Fruit fly (Drosophila melanogaster): Measurements from ENCODE around the gene CG33947.

DNA sequence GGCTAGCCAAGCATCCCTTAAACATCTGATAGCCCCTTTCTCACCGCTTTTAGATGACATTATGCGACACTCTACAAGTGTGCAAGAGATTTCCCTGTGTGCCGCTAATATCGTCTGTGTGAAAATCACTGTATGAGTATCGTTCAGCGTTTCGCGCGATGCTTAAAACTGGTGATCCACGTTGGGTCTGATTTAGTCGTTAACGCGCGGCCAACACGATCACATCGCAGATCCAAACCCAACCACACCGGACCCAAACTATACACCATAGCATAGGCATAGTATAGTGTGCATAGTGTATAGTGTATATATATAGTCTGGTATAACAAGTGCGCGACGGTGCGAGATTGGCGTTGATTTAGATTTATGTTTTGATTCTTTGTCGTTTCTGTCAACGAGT, 42.5 kb upstream of the CG33947 start, which contains the start of gene CG7888:
- TF ChIP-seq CG8478 (optimal IDR thresholded peaks at IDR 0.05) (no peak), CTCF (optimal IDR thresholded peaks at IDR 0.05) (no peak)
